Fruit fly (Drosophila melanogaster): ENCODE results near the gene aly.

Gene aly

DNA sequence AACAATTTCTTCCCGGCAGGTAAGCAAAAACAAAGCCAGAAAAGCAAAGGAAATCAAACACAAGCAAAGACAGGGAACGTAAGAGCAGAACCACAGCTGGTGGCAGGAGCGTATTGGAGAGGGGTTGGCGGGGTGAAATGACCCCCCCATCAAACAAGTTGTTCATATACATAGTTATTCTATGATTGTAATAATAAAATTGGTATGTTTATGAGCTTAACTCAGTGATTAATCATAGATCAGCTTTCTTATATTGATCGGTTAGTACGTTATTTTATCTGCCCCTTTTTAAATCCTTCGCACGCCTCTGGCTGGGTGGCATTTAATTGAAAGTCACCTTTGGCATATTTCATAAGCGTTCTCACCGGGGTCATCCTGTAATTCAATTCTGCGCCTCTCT lies 47.1 kb upstream of the aly start (continued):
- TF ChIP-seq CG32532 (GFP tag; IDR thresholded peaks at IDR 0.05) (no peak; the same call in 1 of the 2 replicates), mld (GFP tag; IDR thresholded peaks at IDR 0.05; ENCODE audit: partially characterized antibody) (no peak), CG31224 (GFP tag; IDR thresholded peaks at IDR 0.05) (no peak), Mad (GFP tag; optimal IDR thresholded peaks at IDR 0.05) (no peak), gem (tag; optimal IDR thresholded peaks at IDR 0.05) (no peak), Hey (tag; optimal IDR thresholded peaks at IDR 0.05) (no peak), dmrt11E (tag; optimal IDR thresholded peaks at IDR 0.05) (peak; percentile 20), chn (GFP tag; optimal IDR thresholded peaks at IDR 0.05) (peak; percentile 22), CG11398 (GFP tag; optimal IDR thresholded peaks at IDR 0.05) (no peak), nom (GFP tag; optimal IDR thresholded peaks at IDR 0.05) (peak; percentile 0), Lim3 (GFP tag; IDR thresholded peaks at IDR 0.05) (no peak), CG33213 (GFP tag; optimal IDR thresholded peaks at IDR 0.05) (no peak), CG3847 (GFP tag; IDR thresholded peaks at IDR 0.05) (no peak), CG13424 (tag; optimal IDR thresholded peaks at IDR 0.05) (no peak), Sox100B (GFP tag; optimal IDR thresholded peaks at IDR 0.05) (no peak), pros (GFP tag; optimal IDR thresholded peaks at IDR 0.05) (peak; percentile 49), unpg (GFP tag; optimal IDR thresholded peaks at IDR 0.05) (no peak), CG16863 (GFP tag; optimal IDR thresholded peaks at IDR 0.05) (no peak), inv (GFP tag; IDR thresholded peaks at IDR 0.05; ENCODE audit: partially characterized antibody) (no peak), Ada2b (GFP tag; IDR thresholded peaks at IDR 0.05) (no peak), Dbx (GFP tag; IDR thresholded peaks at IDR 0.05) (0 out of 3 replicates have a peak, but pooled peaks have one; percentile 7), Drgx (GFP tag; IDR thresholded peaks at IDR 0.05) (0 out of 2 replicates have a peak, but pooled peaks have one; percentile 18), nerfin-1 (tag; optimal IDR thresholded peaks at IDR 0.05) (no peak), CG15479 (GFP tag; optimal IDR thresholded peaks at IDR 0.05) (no peak), CG16779 (GFP tag; IDR thresholded peaks at IDR 0.05) (no peak), CG1647 (GFP tag; optimal IDR thresholded peaks at IDR 0.05) (no peak), CG14860 (GFP tag; IDR thresholded peaks at IDR 0.05; ENCODE audit: partially characterized antibody) (no peak), CG17912 (GFP tag; optimal IDR thresholded peaks at IDR 0.05) (no peak), Dref (GFP tag; IDR thresholded peaks at IDR 0.05) (no peak), CG8089 (GFP tag; optimal IDR thresholded peaks at IDR 0.05) (no peak), CG30403 (GFP tag; optimal IDR thresholded peaks at IDR 0.05) (no peak), CG1603 (tag; optimal IDR thresholded peaks at IDR 0.05) (peak; percentile 19), CG15011 (GFP tag; optimal IDR thresholded peaks at IDR 0.05) (no peak), Oli (tag; optimal IDR thresholded peaks at IDR 0.05) (no peak), Ptx1 (GFP tag; IDR thresholded peaks at IDR 0.05) (no peak), lmd (GFP tag; IDR thresholded peaks at IDR 0.05) (no peak), CG18599 (GFP tag; optimal IDR thresholded peaks at IDR 0.05) (peak; percentile 17), cato (GFP tag; optimal IDR thresholded peaks at IDR 0.05; ENCODE audit: borderline replicate concordance) (no peak), CG9727 (GFP tag; optimal IDR thresholded peaks at IDR 0.05) (peak; percentile 25), CG2875 (GFP tag; optimal IDR thresholded peaks at IDR 0.05) (no peak), gsb (GFP tag; IDR thresholded peaks at IDR 0.05) (no peak), ro (GFP tag; IDR thresholded peaks at IDR 0.05) (no peak), Gsc (GFP tag; IDR thresholded peaks at IDR 0.05) (no peak), CG7271 (tag; optimal IDR thresholded peaks at IDR 0.05) (no peak)

Measured in whole organism, embryonic.